Fruit fly (Drosophila melanogaster): ENCODE results near the gene Dyrk2.

DNA sequence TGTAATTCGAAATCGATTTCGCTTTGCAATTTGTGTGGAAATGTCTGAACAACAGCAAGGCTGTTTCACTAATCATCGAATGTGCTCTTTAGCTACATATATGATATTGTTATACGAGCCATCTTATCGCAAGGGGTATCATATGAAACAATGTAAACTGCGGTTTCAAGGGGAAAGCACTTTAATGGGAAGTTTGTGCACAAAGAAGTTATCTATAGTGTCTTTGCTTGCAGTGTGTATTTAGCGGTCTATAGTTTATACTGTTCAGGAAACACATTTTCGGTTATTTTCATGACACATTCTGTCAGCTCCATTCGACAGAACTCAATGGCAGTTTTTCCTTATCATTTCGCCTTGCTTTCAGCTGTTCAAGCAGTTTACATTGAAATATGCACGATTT is 12.7 kb downstream of the Dyrk2 start:
- no peak for TF ChIP-seq pan (optimal IDR thresholded peaks at IDR 0.05)
- TF ChIP-seq usp (GFP tag; optimal IDR thresholded peaks at IDR 0.05), result no peak
- TF ChIP-seq Abd-B (GFP tag; optimal IDR thresholded peaks at IDR 0.05), result no peak
- no peak for TF ChIP-seq Rel (GFP tag; optimal IDR thresholded peaks at IDR 0.05)
- TF ChIP-seq Rel (tag; optimal IDR thresholded peaks at IDR 0.05), result peak; percentile 6
- TF ChIP-seq lola (GFP tag; optimal IDR thresholded peaks at IDR 0.05), result no peak
- no peak for TF ChIP-seq Sp1 (GFP tag; optimal IDR thresholded peaks at IDR 0.05)
